Fruit fly (Drosophila melanogaster) whole organism, wandering third instar larva: ENCODE data around the gene kkv.

Experiments
- Abd-B ChIP-seq: fragments of >200 bp; optimal IDR thresholded peaks from 2 replicates; lab custom pipeline; 2017; ENCODE audit warnings: missing biosample characterization, missing genetic modification characterization
- CG32264 ChIP-seq: fragments of 200-800 bp; sonication (Bioruptor generic); optimal IDR thresholded peaks from 2 replicates; lab custom pipeline; 2016; ENCODE audit warnings: missing biosample characterization, missing genetic modification characterization
- CG9705 ChIP-seq: fragments of 200-800 bp; sonication (Bioruptor generic); optimal IDR thresholded peaks from 2 replicates; lab custom pipeline; 2018; ENCODE audit warnings: missing biosample characterization, mild to moderate bottlenecking, missing genetic modification characterization
- CrebA ChIP-seq: fragments of 200-800 bp; sonication (Bioruptor generic); optimal IDR thresholded peaks from 2 replicates; lab custom pipeline; 2016; ENCODE audit warnings: missing biosample characterization, mild to moderate bottlenecking, missing genetic modification characterization, borderline replicate concordance
- Dfd ChIP-seq: fragments of >200 bp; optimal IDR thresholded peaks from 2 replicates; lab custom pipeline; 2017; ENCODE audit warnings: missing biosample characterization, missing genetic modification characterization
- Dif ChIP-seq: fragments of 200-275, 200-300 bp; sonication (Bioruptor generic); optimal IDR thresholded peaks from 2 replicates; lab custom pipeline; 2018; ENCODE audit warnings: missing biosample characterization, missing genetic modification characterization; ENCODE audit not compliant: partially characterized antibody
- GATAd ChIP-seq: sonication (Bioruptor generic); optimal IDR thresholded peaks from 2 replicates; lab custom pipeline; 2016; ENCODE audit warnings: missing biosample characterization, missing genetic modification characterization
- HLH106 ChIP-seq: fragments of 200-800 bp; optimal IDR thresholded peaks from 3 replicates; lab custom pipeline; 2019; ENCODE audit warnings: missing biosample characterization, mild to moderate bottlenecking, missing genetic modification characterization, moderate library complexity
- Hnf4 ChIP-seq: fragments of 200-800 bp; sonication (Bioruptor generic); optimal IDR thresholded peaks from 2 replicates; lab custom pipeline; 2016; ENCODE audit warnings: missing biosample characterization, mild to moderate bottlenecking, missing genetic modification characterization
- Hr78 ChIP-seq: fragments of >200 bp; optimal IDR thresholded peaks from 2 replicates; lab custom pipeline; 2017; ENCODE audit warnings: missing biosample characterization, missing genetic modification characterization
- Hr83 ChIP-seq: fragments of 200-300 bp; sonication (Bioruptor generic); optimal IDR thresholded peaks from 2 replicates; lab custom pipeline; 2016; ENCODE audit warnings: missing biosample characterization, mild to moderate bottlenecking, missing genetic modification characterization, moderate library complexity; ENCODE audit not compliant: poor library complexity, severe bottlenecking
- Jra ChIP-seq: sonication (Bioruptor generic); optimal IDR thresholded peaks from 2 replicates; lab custom pipeline; 2016; ENCODE audit warnings: missing biosample characterization, missing genetic modification characterization
- Mio ChIP-seq: sonication (Bioruptor generic); optimal IDR thresholded peaks from 2 replicates; lab custom pipeline; 2016; ENCODE audit warnings: missing biosample characterization, missing genetic modification characterization
- Myc ChIP-seq: fragments of >200 bp; optimal IDR thresholded peaks from 2 replicates; lab custom pipeline; 2017
- N ChIP-seq: fragments of >200 bp; optimal IDR thresholded peaks from 2 replicates; lab custom pipeline; 2018; ENCODE audit warnings: missing biosample characterization, missing external identifiers, missing genetic modification characterization
- OdsH ChIP-seq: fragments of 200-800 bp; sonication (Bioruptor generic); optimal IDR thresholded peaks from 2 replicates; lab custom pipeline; 2016; ENCODE audit warnings: missing biosample characterization, mild to moderate bottlenecking, missing genetic modification characterization
- Rel ChIP-seq, 2 experiments: fragments of 200-800 bp; sonication (Bioruptor generic) in 1 of 2; optimal IDR thresholded peaks; 2 replicates in 1 of 2; 3 replicates in 1 of 2; lab custom pipeline; 2016 to 2019; ENCODE audit warnings: mild to moderate bottlenecking in 2 of 2, missing biosample characterization in 2 of 2, missing genetic modification characterization in 2 of 2, moderate library complexity in 1 of 2
- Sp1 ChIP-seq: fragments of 200-800 bp; sonication (Bioruptor generic); optimal IDR thresholded peaks from 3 replicates; lab custom pipeline; 2019; ENCODE audit warnings: missing biosample characterization, mild to moderate bottlenecking, missing genetic modification characterization, moderate library complexity
- br ChIP-seq: fragments of 200-800 bp; sonication (Bioruptor generic); optimal IDR thresholded peaks from 2 replicates; lab custom pipeline; 2016; ENCODE audit warnings: missing biosample characterization, missing genetic modification characterization
- brk ChIP-seq: fragments of 200-800 bp; sonication (Bioruptor generic); optimal IDR thresholded peaks from 2 replicates; lab custom pipeline; 2016; ENCODE audit warnings: missing biosample characterization, mild to moderate bottlenecking, missing genetic modification characterization
- dl ChIP-seq, 2 experiments: fragments of 175-275, 200-275 bp in 1 of 2; fragments of 200-275 bp in 1 of 2; sonication (Bioruptor generic); optimal IDR thresholded peaks; lab custom pipeline; 2018; ENCODE audit warnings: mild to moderate bottlenecking in 2 of 2, missing biosample characterization in 2 of 2, missing genetic modification characterization in 2 of 2, moderate library complexity in 2 of 2; ENCODE audit not compliant: partially characterized antibody in 2 of 2, insufficient read depth in 1 of 2
- dmrt93B ChIP-seq: fragments of 200-800 bp; sonication (Bioruptor generic); optimal IDR thresholded peaks from 2 replicates; lab custom pipeline; 2018; ENCODE audit warnings: missing biosample characterization, mild to moderate bottlenecking, missing genetic modification characterization
- ey ChIP-seq: fragments of 200-800 bp; sonication (Bioruptor generic); optimal IDR thresholded peaks from 2 replicates; lab custom pipeline; 2016; ENCODE audit warnings: missing biosample characterization, missing genetic modification characterization
- fru ChIP-seq: fragments of 200-800 bp; sonication (Bioruptor generic); optimal IDR thresholded peaks from 3 replicates; lab custom pipeline; 2016; ENCODE audit warnings: missing biosample characterization, mild to moderate bottlenecking, missing genetic modification characterization
- h ChIP-seq: fragments of 200-800 bp; sonication (Bioruptor generic); optimal IDR thresholded peaks from 3 replicates; lab custom pipeline; 2016; ENCODE audit warnings: missing biosample characterization, mild to moderate bottlenecking, missing genetic modification characterization
- lola ChIP-seq: fragments of >200 bp; optimal IDR thresholded peaks from 2 replicates; lab custom pipeline; 2017; ENCODE audit warnings: missing biosample characterization, missing genetic modification characterization
- pan ChIP-seq: fragments of >200 bp; optimal IDR thresholded peaks from 2 replicates; lab custom pipeline; 2017
- rgr ChIP-seq: fragments of 200-800 bp; sonication (Bioruptor generic); optimal IDR thresholded peaks from 3 replicates; lab custom pipeline; 2016; ENCODE audit warnings: missing biosample characterization, mild to moderate bottlenecking, missing genetic modification characterization
- sage ChIP-seq: fragments of 200-800 bp; sonication (Bioruptor generic); optimal IDR thresholded peaks from 2 replicates; lab custom pipeline; 2016; ENCODE audit warnings: missing biosample characterization, mild to moderate bottlenecking, missing genetic modification characterization
- sv ChIP-seq: fragments of 200-800 bp; sonication (Bioruptor generic); optimal IDR thresholded peaks from 3 replicates; lab custom pipeline; 2016; ENCODE audit warnings: missing biosample characterization, missing genetic modification characterization
- usp ChIP-seq: fragments of >200 bp; optimal IDR thresholded peaks from 2 replicates; lab custom pipeline; 2017; ENCODE audit warnings: missing biosample characterization, missing genetic modification characterization
- woc ChIP-seq: sonication (Bioruptor generic); optimal IDR thresholded peaks from 2 replicates; lab custom pipeline; 2016; ENCODE audit warnings: missing biosample characterization, mild to moderate bottlenecking, missing genetic modification characterization

kkv gene

DNA sequence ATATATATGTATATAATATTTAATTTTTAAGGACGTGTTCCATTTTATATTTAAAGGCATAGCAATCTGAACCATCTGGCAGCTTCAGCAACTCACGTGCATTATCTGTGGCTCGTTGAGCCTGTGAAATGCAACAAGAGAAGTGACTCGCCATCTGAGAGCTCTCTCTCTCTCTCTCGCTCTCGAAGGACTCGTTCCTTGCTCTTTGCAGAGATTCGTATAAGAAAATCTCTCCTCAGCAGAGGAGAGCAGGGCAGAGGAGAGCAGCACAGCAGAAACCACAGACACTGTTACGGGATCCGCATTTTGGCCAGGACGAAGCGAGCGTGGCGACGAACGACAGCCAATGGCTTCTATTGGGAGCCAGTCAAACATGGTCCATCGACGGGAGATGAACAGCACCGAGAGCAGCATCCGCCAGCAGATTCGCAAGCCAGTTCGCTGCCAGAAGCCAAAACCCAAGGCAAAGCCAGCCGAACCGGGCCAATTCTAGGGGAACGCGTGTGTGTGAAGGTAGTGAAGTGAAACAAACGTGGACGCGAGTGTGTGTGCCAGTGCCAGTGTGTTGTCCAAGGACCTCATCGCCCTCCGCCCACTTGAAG is 21.6 kb upstream of the kkv start, which contains the start of gene CG14669:
TSS of gene CG14669 (plus strand) at position 381 of the 602 bp plus-strand sequence.
- no peak for TF ChIP-seq ey (GFP tag; lab: Kevin White, UChicago)
- TF ChIP-seq CrebA (GFP tag; lab: Kevin White, UChicago) = no peak
- no peak for TF ChIP-seq GATAd
- no peak for TF ChIP-seq Dfd (GFP tag; lab: Kevin White, UChicago)
- TF ChIP-seq, all 38 proteins: peak for 0

DNA sequence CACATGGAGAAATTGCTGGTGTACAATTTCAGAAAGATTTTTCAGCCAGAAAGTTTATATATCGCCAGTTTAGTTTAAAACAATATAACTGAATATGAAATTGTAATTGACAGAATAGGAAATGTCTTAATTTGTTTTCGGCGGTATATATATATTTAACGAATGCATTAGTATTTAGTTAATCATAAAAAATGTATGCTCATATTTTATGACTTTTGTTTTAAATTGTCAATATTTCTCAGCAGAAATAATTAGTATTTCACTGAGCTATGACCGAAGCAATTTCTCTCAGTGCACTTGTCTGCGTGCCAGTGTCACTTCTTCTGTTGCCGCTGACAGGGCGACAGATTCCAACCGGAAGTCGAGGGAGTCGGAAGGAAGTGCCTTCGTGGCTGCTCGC is 20.3 kb upstream of the kkv start:
- TF ChIP-seq dmrt93B = no peak
- peak; percentile 21 for TF ChIP-seq sv (GFP tag; lab: Kevin White, UChicago)

DNA sequence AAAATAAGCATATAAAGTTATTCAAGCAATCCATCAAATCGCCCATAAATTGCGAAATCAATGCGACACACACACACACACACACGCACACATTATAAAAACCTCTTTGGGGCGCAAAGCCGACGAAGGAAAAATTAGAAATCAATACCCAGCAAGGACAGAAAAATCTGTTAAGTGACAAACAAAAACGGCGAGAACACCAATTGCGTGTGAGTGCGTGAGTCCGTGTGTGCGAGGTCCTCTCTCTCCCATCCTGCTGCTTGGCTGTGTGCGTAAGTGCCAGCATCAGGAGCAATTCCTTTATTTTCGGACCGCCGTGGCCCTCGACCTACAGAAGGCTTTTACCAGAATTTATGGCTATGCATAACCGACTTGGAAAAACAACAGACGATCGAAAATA is 19.6 kb upstream of the kkv start, which contains the start of gene Orco:
TSS of gene Orco (minus strand) at position 101 of the 400 bp plus-strand sequence.
- TF ChIP-seq sv (GFP tag; lab: Kevin White, UChicago) (no peak), pan (lab: Kevin White, UChicago) (no peak), Sp1 (GFP tag; lab: Kevin White, UChicago) (no peak), CG9705 (GFP tag; lab: Kevin White, UChicago) (no peak), Myc (lab: Kevin White, UChicago) (no peak), dl (GFP tag; optimal IDR thresholded peaks at IDR 0.05; lab: Kevin White, UChicago; ENCODE audit: insufficient read depth in 1 of 2, partially characterized antibody in 2 of 2) (no peak), Mio (GFP tag; lab: Kevin White, UChicago) (no peak), br (GFP tag; lab: Kevin White, UChicago) (no peak), fru (no peak), OdsH (GFP tag; lab: Kevin White, UChicago) (no peak), Hnf4 (GFP tag; lab: Kevin White, UChicago) (no peak), lola (GFP tag; lab: Kevin White, UChicago) (no peak), brk (no peak), CrebA (GFP tag; lab: Kevin White, UChicago) (no peak), CG32264 (no peak), Abd-B (GFP tag; lab: Kevin White, UChicago) (no peak), GATAd (no peak)

DNA sequence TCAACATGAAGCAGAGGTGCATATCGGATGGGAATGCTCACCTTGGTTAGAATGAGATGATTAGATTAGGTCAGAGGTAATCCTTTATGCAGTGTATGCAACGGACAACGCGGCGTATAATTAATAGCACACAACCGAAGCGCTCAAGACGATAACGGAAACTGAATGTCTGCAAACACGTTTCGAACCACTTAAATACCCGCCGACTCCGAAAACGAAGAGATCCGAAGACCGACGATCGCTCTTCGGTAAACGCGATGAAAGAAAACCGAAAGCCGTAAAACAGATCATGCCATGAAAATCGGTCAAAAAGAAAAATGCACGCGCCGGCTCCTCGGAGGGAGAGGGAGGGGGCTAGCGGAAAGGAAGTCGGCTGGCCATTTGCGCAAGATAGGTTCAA is 11.3 kb upstream of the kkv start, which contains the start of gene CG2663:
TSS of gene CG2663 (minus strand) at position 173 of the 400 bp plus-strand sequence.
- TF ChIP-seq usp (GFP tag; lab: Kevin White, UChicago) (no peak), sv (GFP tag; lab: Kevin White, UChicago) (no peak), Hnf4 (GFP tag; lab: Kevin White, UChicago) (no peak), OdsH (GFP tag; lab: Kevin White, UChicago) (no peak), GATAd (no peak), CG32264 (no peak)

DNA sequence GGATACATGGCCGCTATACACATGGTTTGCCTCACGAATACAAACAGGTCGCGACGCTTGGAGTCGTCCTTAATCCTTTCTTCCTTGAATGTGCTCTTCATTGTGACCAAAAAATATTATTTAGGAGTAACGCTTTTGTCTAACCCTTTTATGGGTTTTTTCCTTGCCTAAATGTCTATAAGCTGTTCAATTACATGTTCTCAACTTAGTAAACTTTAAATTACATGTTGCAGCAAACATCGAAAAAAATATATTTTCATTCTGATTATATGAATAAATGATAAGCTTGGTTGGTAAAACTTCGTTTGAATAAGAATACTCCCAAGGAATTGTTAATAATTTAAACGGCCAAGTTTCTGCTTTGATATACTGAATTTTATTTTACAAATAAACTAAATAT is 6.4 kb upstream of the kkv start, which contains the start of gene Or83a:
TSS of gene Or83a (minus strand) at position 101 of the 400 bp plus-strand sequence.
- TF ChIP-seq Mio (GFP tag; lab: Kevin White, UChicago) (no peak), HLH106 (tag; lab: Kevin White, UChicago) (no peak), Hr78 (GFP tag; lab: Kevin White, UChicago) (no peak), CrebA (GFP tag; lab: Kevin White, UChicago) (no peak), brk (no peak), Jra (no peak), sage (GFP tag; lab: Kevin White, UChicago) (no peak), rgr (no peak)

DNA sequence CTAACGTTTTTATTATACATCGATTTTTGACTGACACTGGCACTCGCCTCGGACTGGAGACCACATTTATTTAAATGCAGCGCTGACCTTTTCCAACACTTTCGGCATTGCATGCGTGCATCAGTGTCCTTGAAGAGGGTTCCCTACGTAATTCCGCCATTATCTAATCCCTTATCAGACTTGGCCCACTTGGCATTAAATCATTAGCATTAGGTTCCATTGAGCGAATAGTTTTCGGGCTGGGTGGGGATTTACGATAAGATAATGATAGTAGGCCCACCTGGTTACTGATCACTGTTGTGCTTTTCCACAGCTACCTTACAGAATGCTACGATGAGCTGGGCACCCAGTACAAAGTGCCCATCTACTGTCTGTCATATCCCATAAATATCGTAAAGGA is 2.5 kb upstream of the kkv start:
- no peak for TF ChIP-seq woc (GFP tag; lab: Kevin White, UChicago)
- TF ChIP-seq br (GFP tag; lab: Kevin White, UChicago) = no peak
- no peak for TF ChIP-seq usp (GFP tag; lab: Kevin White, UChicago)
- no peak for TF ChIP-seq brk
- TF ChIP-seq OdsH (GFP tag; lab: Kevin White, UChicago) = no peak
- TF ChIP-seq Dif (GFP tag; lab: Kevin White, UChicago) = no peak
- no peak for TF ChIP-seq h (GFP tag; lab: Kevin White, UChicago)
- no peak for TF ChIP-seq sage (GFP tag; lab: Kevin White, UChicago)
- TF ChIP-seq pan (lab: Kevin White, UChicago) = no peak
- no peak for TF ChIP-seq Hnf4 (GFP tag; lab: Kevin White, UChicago)
- TF ChIP-seq ey (GFP tag; lab: Kevin White, UChicago) = no peak
- TF ChIP-seq N (GFP tag; lab: Kevin White, UChicago) = no peak
- TF ChIP-seq Rel (GFP tag; optimal IDR thresholded peaks at IDR 0.05; lab: Kevin White, UChicago) = no peak
- TF ChIP-seq Rel (tag; optimal IDR thresholded peaks at IDR 0.05; lab: Kevin White, UChicago) = no peak
- no peak for TF ChIP-seq Hr83 (GFP tag; lab: Kevin White, UChicago)
